Worm (Caenorhabditis elegans) whole organism, L4 larva: ENCODE data around the gene EEED8.13.

Experiments
- F26F4.8 ChIP-seq: fragments of 200-800 bp; sonication (Bioruptor generic); conservative IDR thresholded peaks from 2 replicates; pipeline ENCODE4 v1.3.6; 2022; ENCODE audit warnings: missing genetic modification characterization, missing compliant biosample characterization
- F44E2.7 ChIP-seq: fragments of 200-800 bp; sonication (Bioruptor generic); IDR thresholded peaks from 2 replicates; pipeline ENCODE4 v2.1.2; 2022; ENCODE audit warnings: missing genetic modification characterization, missing compliant biosample characterization
- F49E8.2 ChIP-seq: sonication (generic microtip); optimal IDR thresholded peaks from 2 replicates; lab custom pipeline; 2016; ENCODE audit warnings: missing compliant biosample characterization, mild to moderate bottlenecking, missing genetic modification characterization, borderline replicate concordance
- T20F7.1 ChIP-seq: fragments of 200-800 bp; sonication (Bioruptor generic); optimal IDR thresholded peaks from 2 replicates; lab custom pipeline; 2018; ENCODE audit warnings: mild to moderate bottlenecking, missing genetic modification characterization, missing compliant biosample characterization
- T26A8.4 ChIP-seq: fragments of 200-800 bp; sonication (Bioruptor generic); IDR thresholded peaks from 2 replicates; pipeline ENCODE4 v1.3.6; 2022; ENCODE audit warnings: missing genetic modification characterization, missing compliant biosample characterization
- Y48G9A.11 ChIP-seq: fragments of 200-800 bp; sonication (Bioruptor generic); IDR thresholded peaks from 2 replicates; pipeline ENCODE4 v1.3.6; 2022; ENCODE audit warnings: missing genetic modification reagents, missing genetic modification characterization, missing compliant biosample characterization
- aha-1 ChIP-seq: fragments of 150-350 bp; peaks from one replicate; lab custom pipeline; 2014; ENCODE audit warnings: missing biosample characterization, missing genetic modification characterization
- ama-1 ChIP-seq: fragments of 150-350 bp; optimal IDR thresholded peaks from 2 replicates; lab custom pipeline; 2014; ENCODE audit warnings: inconsistent platforms, mixed read lengths
- arid-1 ChIP-seq: fragments of 200-800 bp; sonication (Bioruptor generic); conservative IDR thresholded peaks from 2 replicates; pipeline ENCODE4 v1.3.6; 2022; ENCODE audit warnings: missing genetic modification reagents, missing genetic modification characterization, missing compliant biosample characterization
- ceh-20 ChIP-seq: fragments of 200-800 bp; sonication (Bioruptor generic); IDR thresholded peaks from 2 replicates; pipeline ENCODE4 v1.3.6; 2022; ENCODE audit warnings: missing genetic modification reagents, missing genetic modification characterization, missing compliant biosample characterization
- ceh-32 ChIP-seq: sonication (generic microtip); optimal IDR thresholded peaks from 2 replicates; lab custom pipeline; 2016; ENCODE audit warnings: mild to moderate bottlenecking, missing genetic modification characterization, missing compliant biosample characterization; ENCODE audit not compliant: poor library complexity
- ceh-62 ChIP-seq: sonication (generic microtip); optimal IDR thresholded peaks from 2 replicates; lab custom pipeline; 2017; ENCODE audit warnings: missing biosample characterization, missing genetic modification characterization
- ces-1 ChIP-seq: fragments of 150-350 bp; sonication (generic microtip); optimal IDR thresholded peaks from 4 replicates; lab custom pipeline; 2014; ENCODE audit warnings: missing biosample characterization, missing genetic modification reagents, missing genetic modification characterization
- daf-16 ChIP-seq, 3 experiments: sonication (generic microtip); optimal IDR thresholded peaks; 2 replicates each; lab custom pipeline; 2016 to 2017; ENCODE audit warnings: missing genetic modification characterization in 3 of 3, missing genetic modification reagents in 3 of 3, mild to moderate bottlenecking in 2 of 3, missing compliant biosample characterization in 2 of 3, missing biosample characterization in 1 of 3, moderate library complexity in 1 of 3
- daf-19 ChIP-seq: fragments of 200-800 bp; sonication (Bioruptor generic); conservative IDR thresholded peaks from 2 replicates; pipeline ENCODE4 v1.3.6; 2022; ENCODE audit warnings: missing genetic modification characterization, missing compliant biosample characterization
- dmd-6 ChIP-seq: fragments of 200-800 bp; sonication (Bioruptor generic); IDR thresholded peaks from 2 replicates; pipeline ENCODE4 v1.3.6; 2022; ENCODE audit warnings: missing genetic modification reagents, missing genetic modification characterization, missing compliant biosample characterization
- duxl-1 ChIP-seq: sonication (generic microtip); optimal IDR thresholded peaks from 2 replicates; lab custom pipeline; 2016; ENCODE audit warnings: mild to moderate bottlenecking, missing genetic modification characterization, moderate library complexity, missing compliant biosample characterization; ENCODE audit not compliant: poor library complexity
- egl-43 ChIP-seq: fragments of 200-800 bp; sonication (Bioruptor generic); IDR thresholded peaks from 2 replicates; pipeline ENCODE4 v1.3.6; 2022; ENCODE audit warnings: missing genetic modification reagents, missing genetic modification characterization, missing compliant biosample characterization
- fkh-10 ChIP-seq: fragments of 150-350 bp; optimal IDR thresholded peaks from 2 replicates; lab custom pipeline; 2014; ENCODE audit warnings: missing biosample characterization, missing genetic modification reagents, missing genetic modification characterization
- gei-8 ChIP-seq: fragments of 200-800 bp; sonication (Bioruptor generic); optimal IDR thresholded peaks from 2 replicates; lab custom pipeline; 2018; ENCODE audit warnings: mild to moderate bottlenecking, missing genetic modification characterization, missing compliant biosample characterization
- hif-1 ChIP-seq, 2 experiments: sonication (generic microtip); optimal IDR thresholded peaks; 2 replicates each; lab custom pipeline; 2016 to 2017; ENCODE audit warnings: missing compliant biosample characterization in 2 of 2, missing genetic modification characterization in 2 of 2, missing genetic modification reagents in 2 of 2, missing genotype in 2 of 2, mild to moderate bottlenecking in 1 of 2
- hlh-11 ChIP-seq: fragments of 200-800 bp; sonication (Bioruptor generic); optimal IDR thresholded peaks from 2 replicates; lab custom pipeline; 2018; ENCODE audit warnings: mild to moderate bottlenecking, missing genetic modification characterization, missing compliant biosample characterization
- hlh-30 ChIP-seq: sonication (generic microtip); optimal IDR thresholded peaks from 2 replicates; lab custom pipeline; 2017; ENCODE audit warnings: antibody characterized with exemption, mild to moderate bottlenecking, missing genetic modification characterization, missing compliant biosample characterization; ENCODE audit not compliant: insufficient read depth
- hmg-1.1 ChIP-seq: fragments of 200-800 bp; sonication (Bioruptor generic); IDR thresholded peaks from 2 replicates; pipeline ENCODE4 v1.3.6; 2022; ENCODE audit warnings: missing genetic modification reagents, missing genetic modification characterization, missing compliant biosample characterization
- lin-15B ChIP-seq: fragments of 150-350 bp; sonication (generic microtip); optimal IDR thresholded peaks from 3 replicates; lab custom pipeline; 2014; ENCODE audit warnings: missing biosample characterization, missing genetic modification characterization
- lin-29 ChIP-seq: fragments of 200-800 bp; sonication (Bioruptor generic); IDR thresholded peaks from 2 replicates; pipeline ENCODE4 v1.3.6; 2022; ENCODE audit warnings: missing genetic modification reagents, missing genetic modification characterization, missing compliant biosample characterization
- lin-38 ChIP-seq: fragments of 200-800 bp; sonication (Bioruptor generic); IDR thresholded peaks from 2 replicates; pipeline ENCODE4 v1.3.6; 2022; ENCODE audit warnings: missing genetic modification reagents, missing genetic modification characterization, missing compliant biosample characterization
- lir-3 ChIP-seq: sonication (generic microtip); optimal IDR thresholded peaks from 2 replicates; lab custom pipeline; 2016; ENCODE audit warnings: mild to moderate bottlenecking, missing genetic modification characterization, missing compliant biosample characterization
- lsy-2 ChIP-seq, 2 experiments: fragments of 150-350 bp in 1 of 2; sonication (generic microtip) in 1 of 2; optimal IDR thresholded peaks; 2 replicates each; lab custom pipeline; 2014 to 2017; ENCODE audit warnings: missing biosample characterization in 2 of 2, missing genetic modification characterization in 2 of 2
- nhr-10 ChIP-seq: fragments of 150-350 bp; optimal IDR thresholded peaks from 2 replicates; lab custom pipeline; 2014; ENCODE audit warnings: missing biosample characterization, missing genetic modification characterization
- nhr-102 ChIP-seq: sonication (generic microtip); optimal IDR thresholded peaks from 2 replicates; lab custom pipeline; 2016; ENCODE audit warnings: mild to moderate bottlenecking, missing genetic modification characterization, moderate library complexity, missing compliant biosample characterization
- nhr-11 ChIP-seq: fragments of 150-350 bp; optimal IDR thresholded peaks from 2 replicates; lab custom pipeline; 2014; ENCODE audit warnings: missing biosample characterization, missing genetic modification characterization
- nhr-28 ChIP-seq: fragments of 150-350 bp; optimal IDR thresholded peaks from 2 replicates; lab custom pipeline; 2014; ENCODE audit warnings: missing biosample characterization, missing genetic modification characterization
- php-3 ChIP-seq: fragments of 200-800 bp; sonication (Bioruptor generic); IDR thresholded peaks from 2 replicates; pipeline ENCODE4 v1.3.6; 2022; ENCODE audit warnings: missing genetic modification reagents, missing genetic modification characterization, missing compliant biosample characterization
- spr-1 ChIP-seq: sonication (generic microtip); optimal IDR thresholded peaks from 2 replicates; lab custom pipeline; 2016; ENCODE audit warnings: mild to moderate bottlenecking, missing genetic modification characterization, missing compliant biosample characterization
- tag-97 ChIP-seq: fragments of 200-800 bp; sonication (Bioruptor generic); IDR thresholded peaks from 2 replicates; pipeline ENCODE4 v1.3.6; 2022; ENCODE audit warnings: missing genetic modification characterization, missing compliant biosample characterization
- unc-130 ChIP-seq: sonication (generic microtip); optimal IDR thresholded peaks from 2 replicates; lab custom pipeline; 2016; ENCODE audit warnings: missing genetic modification reagents, missing genetic modification characterization, missing compliant biosample characterization
- unc-39 ChIP-seq: sonication (generic microtip); optimal IDR thresholded peaks from 2 replicates; lab custom pipeline; 2017; ENCODE audit warnings: missing biosample characterization, missing genetic modification characterization
- unc-62 ChIP-seq, 3 experiments: fragments of 150-350 bp in 1 of 3; sonication (generic microtip); optimal IDR thresholded peaks in 2 of 3; peaks in 1 of 3; 1 replicate in 1 of 3; 2 replicates in 2 of 3; lab custom pipeline; 2014 to 2017; ENCODE audit warnings: missing biosample characterization in 3 of 3, missing genetic modification characterization in 3 of 3, missing genetic modification reagents in 3 of 3, missing genotype in 1 of 3
- vab-7 ChIP-seq: fragments of 200-800 bp; sonication (Bioruptor generic); IDR thresholded peaks from 2 replicates; pipeline ENCODE4 v1.3.6; 2022; ENCODE audit warnings: missing genetic modification reagents, missing genetic modification characterization, missing compliant biosample characterization
- zfp-3 ChIP-seq: fragments of 200-800 bp; sonication (Bioruptor generic); conservative IDR thresholded peaks from 2 replicates; pipeline ENCODE4 v1.3.6; 2022; ENCODE audit warnings: missing genetic modification reagents, missing genetic modification characterization, missing compliant biosample characterization
- zip-11 ChIP-seq: fragments of 200-800 bp; sonication (Bioruptor generic); IDR thresholded peaks from 2 replicates; pipeline ENCODE4 v1.3.6; 2022; ENCODE audit warnings: missing genetic modification characterization, missing compliant biosample characterization
- zip-2 ChIP-seq: fragments of 150-350 bp; optimal IDR thresholded peaks from 2 replicates; lab custom pipeline; 2014; ENCODE audit warnings: missing biosample characterization, missing genetic modification characterization

The EEED8.13 gene

DNA sequence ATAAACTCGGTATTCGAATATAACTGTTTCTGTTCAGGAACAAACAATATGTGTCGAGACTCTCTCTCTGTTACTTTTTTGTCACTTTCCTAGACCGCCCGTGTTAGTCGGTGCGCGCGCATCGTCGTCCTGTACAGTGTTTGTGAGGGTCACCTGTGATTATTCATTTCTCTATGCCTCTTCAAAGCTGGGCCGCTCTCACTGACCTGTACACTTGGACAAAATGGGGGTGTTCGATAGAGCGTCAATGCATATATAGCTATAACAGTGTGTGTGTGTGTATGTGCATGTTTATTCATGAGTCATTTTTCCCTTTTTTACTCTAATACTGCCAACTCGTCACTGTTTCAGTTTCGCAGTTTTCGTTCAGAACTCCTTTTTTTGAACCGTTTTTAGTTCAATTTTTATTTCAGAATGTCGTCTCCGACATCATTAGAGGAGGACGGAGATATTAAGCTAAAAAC lies 32.7 kb downstream of the EEED8.13 start, which contains the start of gene pkc-3 (continued):
- TF ChIP-seq ceh-62 (no peak), unc-39 (no peak), gei-8 (GFP tag; lab: Kevin White, UChicago) (peak; percentile 77), ama-1 (peak; percentile 70), spr-1 (peak; percentile 51), lir-3 (tag; lab: Kevin White, UChicago) (no peak), duxl-1 (peak; percentile 50), fkh-10 (GFP tag; lab: Kevin White, UChicago) (no peak), ceh-20 (GFP tag; lab: Robert Waterston, UW) (no peak), lin-15B (no peak), ceh-32 (tag; lab: Kevin White, UChicago) (no peak), egl-43 (no peak), arid-1 (0 out of 2 replicates have a peak, but pooled peaks have one; percentile 25), T20F7.1 (peak; percentile 76), ces-1 (GFP tag; lab: Kevin White, UChicago) (no peak), lin-29 (GFP tag; lab: Robert Waterston, UW) (no peak), zip-11 (GFP tag; lab: Robert Waterston, UW) (no peak), nhr-10 (tag; lab: Kevin White, UChicago) (peak; percentile 11), php-3 (GFP tag; lab: Robert Waterston, UW) (0 out of 2 replicates have a peak, but pooled peaks have one; percentile 14), F26F4.8 (GFP tag; lab: Robert Waterston, UW) (no peak), tag-97 (GFP tag; lab: Robert Waterston, UW) (no peak), hif-1 (tag; optimal IDR thresholded peaks at IDR 0.05; lab: Kevin White, UChicago) (peak; percentile 22), hlh-11 (tag; lab: Kevin White, UChicago) (peak; percentile 93), dmd-6 (GFP tag; lab: Robert Waterston, UW) (peak; percentile 52), nhr-11 (tag; lab: Kevin White, UChicago) (peak; percentile 47), vab-7 (no peak), zfp-3 (GFP tag; lab: Robert Waterston, UW) (peak; percentile 61; the same call in 1 of the 2 replicates), zip-2 (tag; lab: Kevin White, UChicago) (no peak), T26A8.4 (GFP tag; lab: Robert Waterston, UW) (peak; percentile 78), unc-62 (GFP tag; optimal IDR thresholded peaks at IDR 0.05 in 1 of 2; lab: Kevin White, UChicago) (peak in 1 of 2 experiments; percentile 19), unc-62 (tag; optimal IDR thresholded peaks at IDR 0.05; lab: Kevin White, UChicago) (no peak)

DNA sequence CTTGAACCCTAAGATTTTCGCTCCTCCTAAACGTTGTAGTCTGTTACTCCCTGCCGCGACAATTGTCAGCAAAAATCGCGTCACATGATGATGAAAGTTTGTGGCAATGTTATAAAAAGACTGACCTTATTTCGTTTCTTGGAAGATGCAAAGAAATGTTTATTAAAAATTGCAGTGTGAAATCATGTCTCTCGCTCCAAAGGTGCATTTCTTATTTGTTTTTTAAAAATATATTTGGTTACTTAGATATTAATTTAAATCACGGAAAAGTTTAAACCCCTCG lies 34.2 kb downstream of the EEED8.13 start:
- peak; percentile 50 for TF ChIP-seq hlh-30 (tag; lab: Kevin White, UChicago)
- peak; percentile 44 for TF ChIP-seq nhr-28 (tag; lab: Kevin White, UChicago)
- TF ChIP-seq hmg-1.1 (GFP tag; lab: Robert Waterston, UW) = no peak
- peak; percentile 1 for TF ChIP-seq hlh-11 (tag; lab: Kevin White, UChicago)
- TF ChIP-seq lsy-2 (tag; optimal IDR thresholded peaks at IDR 0.05; lab: Kevin White, UChicago) = peak in 1 of 2 experiments; percentile 11
- TF ChIP-seq unc-62 (GFP tag; optimal IDR thresholded peaks at IDR 0.05 in 1 of 2; lab: Kevin White, UChicago) = peak in 1 of 2 experiments; percentile 49
- no peak for TF ChIP-seq unc-62 (tag; optimal IDR thresholded peaks at IDR 0.05; lab: Kevin White, UChicago)
- no peak for TF ChIP-seq daf-19 (GFP tag; lab: Robert Waterston, UW)

DNA sequence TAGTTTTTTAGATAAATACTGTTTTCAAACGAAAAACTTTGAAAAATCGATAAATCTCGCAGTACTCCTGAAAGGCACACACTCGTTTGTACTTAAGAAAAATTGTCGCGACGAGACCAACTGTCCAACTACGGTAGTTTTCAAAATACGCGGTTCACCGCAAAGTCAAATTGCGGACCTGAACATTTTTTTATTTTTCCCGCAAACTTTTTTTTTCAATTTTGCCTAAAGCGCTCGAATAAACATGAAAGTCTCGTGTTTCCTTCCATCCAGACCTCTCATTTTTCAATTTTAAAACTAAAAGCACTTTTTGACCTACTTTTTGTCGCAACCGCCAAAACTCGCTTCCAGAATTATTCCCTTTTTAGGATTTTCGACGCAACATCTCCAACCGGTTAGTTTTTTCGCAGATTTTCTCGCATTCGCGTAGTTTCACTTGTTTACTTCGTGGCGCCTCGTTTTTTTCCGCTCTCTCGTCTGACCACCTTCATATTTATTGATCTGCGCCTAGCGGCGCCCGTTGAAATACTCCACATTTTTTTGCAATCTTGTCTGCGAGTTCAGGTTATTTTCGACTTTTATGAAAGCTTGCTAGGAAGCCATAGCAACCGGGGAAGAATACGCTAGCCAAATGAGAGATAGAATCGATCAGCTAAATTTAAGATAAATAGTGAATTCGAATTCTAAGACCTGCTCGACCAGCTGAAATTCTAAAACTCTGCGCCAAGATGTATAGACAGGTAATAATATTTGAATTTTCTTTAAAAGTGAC lies 34.7 kb downstream of the EEED8.13 start, which contains the start of gene prdx-2:
Gene prdx-2 (plus strand): TSS at position 729 of the 772 bp plus-strand sequence.
- TF ChIP-seq hmg-1.1 (GFP tag; lab: Robert Waterston, UW) = 0 out of 2 replicates have a peak, but pooled peaks have one; percentile 30
- peak in 1 of 2 experiments; percentile 98 for TF ChIP-seq unc-62 (GFP tag; optimal IDR thresholded peaks at IDR 0.05 in 1 of 2; lab: Kevin White, UChicago)
- no peak for TF ChIP-seq unc-62 (tag; optimal IDR thresholded peaks at IDR 0.05; lab: Kevin White, UChicago)
- no peak for TF ChIP-seq F44E2.7 (GFP tag; lab: Robert Waterston, UW)
- peak; percentile 56 for TF ChIP-seq unc-130 (GFP tag; lab: Kevin White, UChicago)
- TF ChIP-seq Y48G9A.11 (GFP tag; lab: Robert Waterston, UW) = peak; percentile 58; the same call in 1 of the 2 replicates
- TF ChIP-seq ama-1 = no peak
- TF ChIP-seq lin-38 (GFP tag; lab: Robert Waterston, UW) = peak; percentile 58; the same call in 1 of the 2 replicates
- no peak for TF ChIP-seq daf-16 (GFP tag; optimal IDR thresholded peaks at IDR 0.05; lab: Kevin White, UChicago)
- TF ChIP-seq daf-16 (tag; optimal IDR thresholded peaks at IDR 0.05; lab: Kevin White, UChicago) = peak; percentile 32
- peak; percentile 22 for TF ChIP-seq aha-1 (tag; lab: Kevin White, UChicago)
- TF ChIP-seq nhr-102 (tag; lab: Kevin White, UChicago) = no peak
- TF ChIP-seq F49E8.2 = peak; percentile 18
- peak in 1 of 2 experiments; percentile 45 for TF ChIP-seq lsy-2 (tag; optimal IDR thresholded peaks at IDR 0.05; lab: Kevin White, UChicago)
